Worm (Caenorhabditis elegans) whole organism, L1 larva: ENCODE results near the gene F53C11.4.
A peak's percentile ranks its signal among the peaks of the same experiment; 100 is the strongest.

Experiments
- egl-27 ChIP-seq, 2 experiments: fragments of 150-350 bp in 1 of 2; sonication (generic microtip); optimal IDR thresholded peaks; 3 replicates each; lab custom pipeline; 2017 to 2018; ENCODE audit warnings: missing biosample characterization in 2 of 2, missing genetic modification characterization in 2 of 2, missing genetic modification reagents in 2 of 2
- mdl-1 ChIP-seq, 2 experiments: fragments of 150-350 bp; optimal IDR thresholded peaks; 2 replicates each; lab custom pipeline; 2014 to 2017; ENCODE audit warnings: missing biosample characterization in 2 of 2, missing genetic modification characterization in 2 of 2, inconsistent platforms in 1 of 2
- nhr-77 ChIP-seq: fragments of 150-350 bp; optimal IDR thresholded peaks from 2 replicates; lab custom pipeline; 2014; ENCODE audit warnings: missing biosample characterization, missing genetic modification characterization

ce11 chrV:13787225-13787898 lies at the start of gene F53C11.4, which contains the start of gene F53C11.5:
- TF ChIP-seq mdl-1 (tag; optimal IDR thresholded peaks at IDR 0.05; lab: Kevin White, UChicago) (peak in 1 of 2 experiments; percentile 39), egl-27 (tag; optimal IDR thresholded peaks at IDR 0.05; lab: Kevin White, UChicago) (no peak), nhr-77 (tag; lab: Kevin White, UChicago) (no peak)
